Fruit fly (Drosophila melanogaster) whole organism, pupa: ENCODE data around the gene spn-D.

Experiments used
- CG10348 ChIP-seq: fragments of 200-800 bp; sonication (Bioruptor generic); IDR thresholded peaks from 2 replicates; pipeline ENCODE4 v1.3.6; 2022; ENCODE audit warnings: missing biosample characterization, missing genetic modification characterization
- CG12605 ChIP-seq: fragments of 200-800 bp; sonication (Bioruptor generic); IDR thresholded peaks from 2 replicates; pipeline ENCODE4 v1.3.6; 2022; ENCODE audit warnings: missing biosample characterization, missing genetic modification characterization
- CG13204 ChIP-seq: fragments of 200-800 bp; sonication (Bioruptor generic); optimal IDR thresholded peaks from 2 replicates; lab custom pipeline; 2018; ENCODE audit warnings: missing biosample characterization, mild to moderate bottlenecking, missing genetic modification characterization, moderate library complexity
- CG14655 ChIP-seq: fragments of 200-800 bp; sonication (Bioruptor generic); optimal IDR thresholded peaks from 3 replicates; lab custom pipeline; 2017; ENCODE audit warnings: mild to moderate bottlenecking, missing biosample characterization, missing genetic modification reagents, missing genetic modification characterization
- CG15710 ChIP-seq: fragments of 200-800 bp; sonication (Bioruptor generic); optimal IDR thresholded peaks from 2 replicates; lab custom pipeline; 2018; ENCODE audit warnings: missing biosample characterization, mild to moderate bottlenecking, missing genetic modification characterization, moderate library complexity
- CG17806 ChIP-seq: fragments of 200-800 bp; sonication (Bioruptor generic); optimal IDR thresholded peaks from 2 replicates; lab custom pipeline; 2018; ENCODE audit warnings: missing biosample characterization, mild to moderate bottlenecking, missing genetic modification characterization, moderate library complexity
- CG32121 ChIP-seq: fragments of 200-800 bp; sonication (Bioruptor generic); IDR thresholded peaks from 2 replicates; pipeline ENCODE4 v1.3.6; 2022; ENCODE audit warnings: missing biosample characterization, missing genetic modification characterization
- CG34367 ChIP-seq: fragments of 200-800 bp; sonication (Bioruptor generic); optimal IDR thresholded peaks from 2 replicates; lab custom pipeline; 2018; ENCODE audit warnings: missing biosample characterization, mild to moderate bottlenecking, missing genetic modification characterization
- CG4496 ChIP-seq: fragments of 200-800 bp; sonication (Bioruptor generic); IDR thresholded peaks from 3 replicates; pipeline ENCODE4 v1.3.6; 2022; ENCODE audit warnings: missing biosample characterization, missing genetic modification characterization
- CG8159 ChIP-seq: fragments of 200-800 bp; sonication (Bioruptor generic); optimal IDR thresholded peaks from 3 replicates; lab custom pipeline; 2018; ENCODE audit warnings: missing biosample characterization, mild to moderate bottlenecking, missing genetic modification characterization, moderate library complexity
- CG8301 ChIP-seq: fragments of 200-800 bp; sonication (Bioruptor generic); optimal IDR thresholded peaks from 2 replicates; lab custom pipeline; 2018; ENCODE audit warnings: missing biosample characterization, mild to moderate bottlenecking, missing genetic modification characterization
- CG9948 ChIP-seq: fragments of 200-800 bp; sonication (Bioruptor generic); optimal IDR thresholded peaks from 2 replicates; lab custom pipeline; 2018; ENCODE audit warnings: missing biosample characterization, mild to moderate bottlenecking, missing genetic modification characterization, moderate library complexity
- D1 ChIP-seq: fragments of 200-800 bp; sonication (Bioruptor generic); optimal IDR thresholded peaks from 2 replicates; lab custom pipeline; 2018; ENCODE audit warnings: missing biosample characterization, mild to moderate bottlenecking, missing genetic modification characterization, moderate library complexity
- EcR ChIP-seq: fragments of 200-800 bp; sonication (Bioruptor generic); optimal IDR thresholded peaks from 3 replicates; lab custom pipeline; 2019; ENCODE audit warnings: missing biosample characterization, missing genetic modification characterization, mild to moderate bottlenecking, moderate library complexity, missing genetic modification reagents
- Ets98B ChIP-seq: fragments of 200-800 bp; sonication (Bioruptor generic); IDR thresholded peaks from 2 replicates; pipeline ENCODE4 v1.3.6; 2022; ENCODE audit warnings: missing biosample characterization, missing genetic modification characterization
- Pif1A ChIP-seq: fragments of 200-800 bp; sonication (Bioruptor generic); optimal IDR thresholded peaks from 3 replicates; lab custom pipeline; 2016; ENCODE audit warnings: missing biosample characterization, missing genetic modification characterization
- Pif1B ChIP-seq: fragments of 200-800 bp; sonication (Bioruptor generic); optimal IDR thresholded peaks from 3 replicates; lab custom pipeline; 2016; ENCODE audit warnings: missing biosample characterization, missing genetic modification characterization
- Snoo ChIP-seq: fragments of 200-800 bp; sonication (Bioruptor generic); optimal IDR thresholded peaks from 3 replicates; lab custom pipeline; 2017; ENCODE audit warnings: missing biosample characterization, mild to moderate bottlenecking, missing genetic modification characterization, inconsistent platforms
- fd96Ca ChIP-seq: fragments of 200-800 bp; sonication (Bioruptor generic); IDR thresholded peaks from 3 replicates; pipeline ENCODE4 v1.3.6; 2022; ENCODE audit warnings: missing biosample characterization, missing genetic modification characterization
- gl ChIP-seq: fragments of 200-800 bp; sonication (Bioruptor generic); optimal IDR thresholded peaks from 2 replicates; lab custom pipeline; 2018; ENCODE audit warnings: missing biosample characterization, mild to moderate bottlenecking, missing genetic modification characterization
- rn ChIP-seq: fragments of 200-800 bp; sonication (Bioruptor generic); IDR thresholded peaks from 2 replicates; pipeline ENCODE4 v1.3.6; 2022; ENCODE audit warnings: missing biosample characterization, missing genetic modification characterization

spn-D gene

DNA sequence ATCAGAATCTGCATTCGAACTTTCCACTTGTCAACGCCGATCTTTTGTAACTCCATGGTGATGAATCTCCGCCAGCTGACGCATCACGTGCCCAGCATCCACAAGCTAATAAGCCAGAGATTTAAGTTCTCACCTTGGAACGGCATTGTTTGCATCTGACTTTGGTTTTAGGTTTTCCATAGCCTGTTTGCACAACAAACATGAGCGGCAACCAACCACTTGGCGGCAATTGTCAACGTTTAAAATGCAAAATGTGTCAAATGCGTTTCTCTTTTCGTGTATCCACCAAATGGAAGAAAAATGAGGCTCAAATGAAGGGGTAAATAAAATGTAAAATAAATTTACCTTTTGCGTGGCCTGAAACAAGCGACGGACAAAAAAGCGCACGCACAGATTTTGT is 36.8 kb downstream of the spn-D start:
- TF ChIP-seq gl (tag; lab: Kevin White, UChicago) = no peak
- no peak for TF ChIP-seq Pif1A (GFP tag; lab: Kevin White, UChicago)
- TF ChIP-seq CG17806 = no peak
- TF ChIP-seq Ets98B = no peak
- no peak for TF ChIP-seq D1
- no peak for TF ChIP-seq CG9948 (tag; lab: Kevin White, UChicago)
- no peak for TF ChIP-seq rn
- TF ChIP-seq CG32121 (GFP tag; lab: Robert Waterston, UW) = no peak
- TF ChIP-seq EcR (GFP tag; lab: Kevin White, UChicago) = no peak
- TF ChIP-seq CG8159 = no peak
- TF ChIP-seq CG34367 (tag; lab: Kevin White, UChicago) = no peak
- no peak for TF ChIP-seq fd96Ca
- TF ChIP-seq CG10348 = no peak
- TF ChIP-seq CG14655 (GFP tag; lab: Kevin White, UChicago) = no peak
- TF ChIP-seq CG4496 (GFP tag; lab: Robert Waterston, UW) = no peak

DNA sequence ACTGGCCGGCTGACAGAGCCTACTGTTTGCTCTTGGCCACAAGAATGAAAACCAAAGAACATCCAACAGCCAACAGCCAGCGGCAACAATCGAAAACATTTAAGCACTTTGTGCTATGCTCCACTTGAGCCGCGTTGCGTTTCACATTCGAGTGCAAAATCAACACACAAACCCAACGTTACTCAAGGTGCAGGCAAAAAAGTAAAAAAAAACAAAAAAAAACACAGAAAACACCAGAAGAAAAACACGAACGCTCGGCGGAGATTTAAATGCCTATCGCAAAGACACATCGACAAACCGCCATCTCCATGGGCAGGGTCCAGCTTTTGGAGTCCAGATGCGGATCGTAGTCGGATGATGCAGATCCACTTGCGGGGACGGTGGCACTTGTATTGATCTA is 38.3 kb downstream of the spn-D start:
- TF ChIP-seq CG8159 = no peak
- TF ChIP-seq gl (tag; lab: Kevin White, UChicago) = peak; percentile 4
- no peak for TF ChIP-seq Ets98B
- TF ChIP-seq CG4496 (GFP tag; lab: Robert Waterston, UW) = no peak

DNA sequence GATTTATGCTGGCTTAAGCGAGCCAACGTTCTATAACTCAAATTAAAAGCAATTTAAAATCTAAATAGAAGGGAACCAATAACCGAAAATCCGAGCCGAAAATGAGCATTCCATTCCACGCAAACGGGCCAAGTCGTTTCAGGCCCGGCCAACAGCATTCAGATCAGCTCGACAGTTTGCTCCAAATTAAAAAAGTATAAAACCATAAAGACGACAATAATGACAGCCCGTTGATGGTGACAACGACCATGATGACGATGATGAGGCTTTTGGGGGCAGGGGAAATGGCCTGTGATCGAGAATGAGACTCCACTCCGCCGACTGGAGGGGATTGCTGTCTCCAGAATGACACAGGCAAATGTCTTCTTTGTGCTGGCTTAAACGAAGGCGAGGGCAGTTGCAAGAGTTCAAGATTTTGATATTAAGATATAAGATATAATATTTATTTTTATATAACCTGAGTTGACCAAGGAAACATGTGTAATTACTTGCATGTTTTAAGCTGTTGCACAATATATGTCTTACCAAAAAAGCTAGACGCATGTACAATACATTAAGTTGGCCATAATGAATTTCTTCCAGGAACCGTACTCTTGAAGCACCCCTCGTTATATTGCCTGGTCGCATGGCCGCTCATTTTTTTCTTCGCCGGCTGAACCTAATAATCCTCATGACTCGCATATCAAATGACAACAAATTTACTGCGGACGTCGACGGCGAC is 39.3 kb downstream of the spn-D start:
- no peak for TF ChIP-seq CG10348
- TF ChIP-seq gl (tag; lab: Kevin White, UChicago) = peak; percentile 5
- TF ChIP-seq Pif1A (GFP tag; lab: Kevin White, UChicago) = no peak
- peak; percentile 73 for TF ChIP-seq CG17806
- peak; percentile 61 for TF ChIP-seq Snoo (tag; lab: Kevin White, UChicago)
- peak; percentile 43 for TF ChIP-seq EcR (GFP tag; lab: Kevin White, UChicago)
- TF ChIP-seq Pif1B = no peak
- no peak for TF ChIP-seq fd96Ca
- TF ChIP-seq D1 = no peak
- peak; percentile 70 for TF ChIP-seq CG9948 (tag; lab: Kevin White, UChicago)
- no peak for TF ChIP-seq CG12605 (GFP tag; lab: Robert Waterston, UW)
- TF ChIP-seq CG32121 (GFP tag; lab: Robert Waterston, UW) = no peak
- no peak for TF ChIP-seq Ets98B
- TF ChIP-seq CG13204 (GFP tag; lab: Kevin White, UChicago) = no peak
- TF ChIP-seq CG4496 (GFP tag; lab: Robert Waterston, UW) = no peak
- TF ChIP-seq CG8301 (tag; lab: Kevin White, UChicago) = peak; percentile 36
- no peak for TF ChIP-seq rn
- TF ChIP-seq CG8159 = peak; percentile 79
- TF ChIP-seq CG34367 (tag; lab: Kevin White, UChicago) = no peak
- peak; percentile 59 for TF ChIP-seq CG14655 (GFP tag; lab: Kevin White, UChicago)
- peak; percentile 63 for TF ChIP-seq CG15710
- TF ChIP-seq, all 21 proteins: peak for 9

DNA sequence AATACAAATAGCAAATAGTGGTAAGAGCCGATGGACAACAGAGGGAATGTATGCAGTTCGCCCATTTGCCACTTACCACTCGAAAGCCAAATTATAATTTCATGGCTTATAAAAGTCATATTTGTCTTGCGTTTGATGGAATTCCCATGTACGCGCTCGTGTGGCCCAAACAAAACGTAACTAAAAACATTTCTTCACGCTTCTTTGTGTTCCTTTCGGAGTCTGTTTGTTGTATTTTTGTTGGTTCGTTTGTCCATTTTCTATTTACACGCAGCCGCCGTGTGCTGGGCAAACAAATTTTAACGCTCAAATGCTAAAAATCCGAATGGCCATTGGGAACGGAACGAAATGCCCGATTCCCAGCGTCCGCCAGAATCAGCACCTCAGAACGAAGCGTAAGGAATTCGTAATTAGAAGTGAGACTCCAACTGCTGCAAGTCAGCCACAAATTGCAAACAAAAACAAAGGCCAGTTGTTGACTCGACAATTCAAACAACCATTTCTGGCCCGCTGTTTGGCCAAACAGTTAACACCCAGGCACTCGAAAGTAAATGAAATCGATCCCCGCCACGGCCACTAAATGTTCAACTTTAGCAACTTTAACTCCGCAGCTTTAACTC is 43.3 kb downstream of the spn-D start:
- no peak for TF ChIP-seq CG32121 (GFP tag; lab: Robert Waterston, UW)
- no peak for TF ChIP-seq CG9948 (tag; lab: Kevin White, UChicago)
- no peak for TF ChIP-seq Snoo (tag; lab: Kevin White, UChicago)
- TF ChIP-seq CG12605 (GFP tag; lab: Robert Waterston, UW) = no peak
- no peak for TF ChIP-seq CG15710
- no peak for TF ChIP-seq Pif1A (GFP tag; lab: Kevin White, UChicago)
- no peak for TF ChIP-seq CG14655 (GFP tag; lab: Kevin White, UChicago)
- no peak for TF ChIP-seq EcR (GFP tag; lab: Kevin White, UChicago)
- TF ChIP-seq CG17806 = no peak
- no peak for TF ChIP-seq fd96Ca
- TF ChIP-seq CG8159 = no peak
- TF ChIP-seq rn = no peak
- no peak for TF ChIP-seq gl (tag; lab: Kevin White, UChicago)
- TF ChIP-seq CG10348 = no peak
- TF ChIP-seq Ets98B = no peak
- no peak for TF ChIP-seq Pif1B

DNA sequence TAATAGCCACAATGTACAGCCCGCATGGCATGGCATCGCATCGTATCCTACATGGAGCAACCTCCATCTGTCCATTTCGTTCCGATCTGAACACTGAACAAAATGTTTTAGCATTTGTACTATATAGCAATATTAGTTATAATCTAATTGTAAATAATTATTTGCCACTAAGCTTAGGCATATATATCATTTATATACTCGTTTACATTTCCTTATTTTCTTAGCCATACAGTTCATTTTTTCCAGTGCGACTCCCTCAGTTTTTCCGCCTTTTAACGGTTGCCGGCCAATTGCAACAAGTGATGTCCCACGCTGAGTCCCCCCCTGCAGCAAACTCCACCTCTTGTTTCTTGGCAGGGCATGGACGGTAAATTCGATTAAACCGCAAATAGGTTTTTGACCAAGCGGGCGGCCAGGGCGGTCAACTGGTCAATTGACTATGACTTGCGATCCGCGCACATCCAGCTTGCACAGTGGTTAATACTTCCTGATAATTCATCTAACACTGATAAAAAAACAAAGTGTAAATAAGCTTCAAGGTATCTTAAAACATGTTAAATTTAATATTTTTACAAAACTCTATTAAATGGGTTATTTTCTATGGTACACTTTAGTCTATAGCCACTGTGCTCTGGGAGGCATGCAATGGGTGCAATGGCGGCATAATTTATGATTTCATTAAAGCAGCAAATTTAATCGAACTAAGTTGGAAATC is 44.2 kb downstream of the spn-D start:
- no peak for TF ChIP-seq CG8159
- peak; percentile 58; the same call in 1 of the 2 replicates for TF ChIP-seq CG32121 (GFP tag; lab: Robert Waterston, UW)
- no peak for TF ChIP-seq CG15710
- TF ChIP-seq fd96Ca = 0 out of 3 replicates have a peak, but pooled peaks have one; percentile 22
- TF ChIP-seq CG17806 = no peak
- TF ChIP-seq D1 = no peak
- TF ChIP-seq CG34367 (tag; lab: Kevin White, UChicago) = no peak
- TF ChIP-seq Pif1B = no peak
- peak; percentile 5 for TF ChIP-seq CG8301 (tag; lab: Kevin White, UChicago)
- no peak for TF ChIP-seq rn
- peak; percentile 32 for TF ChIP-seq Ets98B
- TF ChIP-seq CG13204 (GFP tag; lab: Kevin White, UChicago) = no peak
- no peak for TF ChIP-seq gl (tag; lab: Kevin White, UChicago)
- TF ChIP-seq EcR (GFP tag; lab: Kevin White, UChicago) = no peak
- TF ChIP-seq CG9948 (tag; lab: Kevin White, UChicago) = no peak
- peak; percentile 31 for TF ChIP-seq CG14655 (GFP tag; lab: Kevin White, UChicago)
- no peak; the same call in 1 of the 2 replicates for TF ChIP-seq CG12605 (GFP tag; lab: Robert Waterston, UW)
- TF ChIP-seq CG4496 (GFP tag; lab: Robert Waterston, UW) = 0 out of 3 replicates have a peak, but pooled peaks have one; percentile 18
- no peak for TF ChIP-seq Snoo (tag; lab: Kevin White, UChicago)
- no peak for TF ChIP-seq CG10348
- peak; percentile 16 for TF ChIP-seq Pif1A (GFP tag; lab: Kevin White, UChicago)
